Fruit fly (Drosophila melanogaster) whole organism, prepupa: ENCODE measurements around the gene CG33128.

Source experiments
- Blimp-1 ChIP-seq: fragments of 200-800 bp; sonication (Bioruptor generic); optimal IDR thresholded peaks from 3 replicates; lab custom pipeline; 2017; ENCODE audit warnings: missing biosample characterization, missing genetic modification characterization, mild to moderate bottlenecking, moderate library complexity, missing genetic modification reagents
- CG10669 ChIP-seq: fragments of 200-800 bp; sonication (Bioruptor generic); optimal IDR thresholded peaks from 3 replicates; lab custom pipeline; 2018; ENCODE audit warnings: missing biosample characterization, mild to moderate bottlenecking, missing genetic modification characterization, moderate library complexity
- CG11294 ChIP-seq: fragments of 200-800 bp; sonication (Bioruptor generic); IDR thresholded peaks from 2 replicates; pipeline ENCODE4 v1.3.6; 2022; ENCODE audit warnings: missing biosample characterization, missing genetic modification characterization
- CG11762 ChIP-seq: fragments of 200-800 bp; sonication (Bioruptor generic); optimal IDR thresholded peaks from 3 replicates; lab custom pipeline; 2016; ENCODE audit warnings: missing biosample characterization, missing genetic modification characterization; ENCODE audit not compliant: insufficient read depth
- CG11902 ChIP-seq: fragments of 200-800 bp; sonication (Bioruptor generic); optimal IDR thresholded peaks from 3 replicates; lab custom pipeline; 2016; ENCODE audit warnings: missing biosample characterization, missing genetic modification characterization
- CG1621 ChIP-seq: fragments of 200-800 bp; sonication (Bioruptor generic); optimal IDR thresholded peaks from 3 replicates; lab custom pipeline; 2018; ENCODE audit warnings: missing biosample characterization, mild to moderate bottlenecking, missing genetic modification characterization
- CG16779 ChIP-seq: fragments of 200-800 bp; sonication (Bioruptor generic); optimal IDR thresholded peaks from 3 replicates; lab custom pipeline; 2017; ENCODE audit warnings: missing biosample characterization, mild to moderate bottlenecking, missing genetic modification characterization
- CG3032 ChIP-seq: fragments of 200-800 bp; optimal IDR thresholded peaks from 2 replicates; lab custom pipeline; 2019; ENCODE audit warnings: missing biosample characterization, mild to moderate bottlenecking, missing genetic modification characterization, moderate library complexity
- CG31627 ChIP-seq: fragments of 200-800 bp; sonication (Bioruptor generic); optimal IDR thresholded peaks from 3 replicates; lab custom pipeline; 2016; ENCODE audit warnings: missing biosample characterization, missing genetic modification characterization
- CG32006 ChIP-seq: fragments of 200-800 bp; sonication (Bioruptor generic); optimal IDR thresholded peaks from 3 replicates; lab custom pipeline; 2017; ENCODE audit warnings: missing biosample characterization, mild to moderate bottlenecking, missing genetic modification characterization
- CG3919 ChIP-seq: fragments of 200-800 bp; sonication (Bioruptor generic); optimal IDR thresholded peaks from 3 replicates; lab custom pipeline; 2016; ENCODE audit warnings: missing biosample characterization, missing genetic modification characterization
- CG4318 ChIP-seq: fragments of 200-800 bp; sonication (Bioruptor generic); optimal IDR thresholded peaks from 3 replicates; lab custom pipeline; 2017; ENCODE audit warnings: missing biosample characterization, mild to moderate bottlenecking, missing genetic modification characterization
- CG6276 ChIP-seq: fragments of 200-800 bp; sonication (Bioruptor generic); optimal IDR thresholded peaks from 2 replicates; lab custom pipeline; 2017; ENCODE audit warnings: missing biosample characterization, mild to moderate bottlenecking, missing genetic modification characterization
- CG6792 ChIP-seq: fragments of 200-800 bp; sonication (Bioruptor generic); optimal IDR thresholded peaks from 3 replicates; lab custom pipeline; 2016; ENCODE audit warnings: missing biosample characterization, missing genetic modification characterization
- CG6808 ChIP-seq: fragments of 200-800 bp; sonication (Bioruptor generic); optimal IDR thresholded peaks from 3 replicates; lab custom pipeline; 2017; ENCODE audit warnings: missing biosample characterization, missing genetic modification characterization, mild to moderate bottlenecking, moderate library complexity, missing genetic modification reagents
- CG6854 ChIP-seq: fragments of 200-800 bp; sonication (Bioruptor generic); optimal IDR thresholded peaks from 2 replicates; lab custom pipeline; 2017; ENCODE audit warnings: missing biosample characterization, mild to moderate bottlenecking, missing genetic modification characterization
- CG7368 ChIP-seq: fragments of 200-800 bp; sonication (Bioruptor generic); optimal IDR thresholded peaks from 3 replicates; lab custom pipeline; 2016; ENCODE audit warnings: missing biosample characterization, missing genetic modification characterization
- CG8119 ChIP-seq: fragments of 200-800 bp; sonication (Bioruptor generic); IDR thresholded peaks from 3 replicates; pipeline ENCODE4 v1.3.6; 2022; ENCODE audit warnings: missing biosample characterization, missing genetic modification characterization
- CG8319 ChIP-seq: fragments of 200-800 bp; sonication (Bioruptor generic); optimal IDR thresholded peaks from 3 replicates; lab custom pipeline; 2016; ENCODE audit warnings: missing biosample characterization, missing genetic modification characterization
- CG8632 ChIP-seq: fragments of 200-800 bp; sonication (Bioruptor generic); optimal IDR thresholded peaks from 3 replicates; lab custom pipeline; 2016; ENCODE audit warnings: missing biosample characterization, missing genetic modification characterization
- CG9139 ChIP-seq: fragments of 200-800 bp; sonication (Bioruptor generic); optimal IDR thresholded peaks from 3 replicates; lab custom pipeline; 2017; ENCODE audit warnings: missing biosample characterization, mild to moderate bottlenecking, missing genetic modification characterization
- Eip75B ChIP-seq: fragments of 200-800 bp; sonication (Bioruptor generic); optimal IDR thresholded peaks from 3 replicates; lab custom pipeline; 2016; ENCODE audit warnings: missing biosample characterization, missing genetic modification characterization
- Eip78C ChIP-seq: fragments of 200-800 bp; sonication (Bioruptor generic); peaks from one replicate; lab custom pipeline; 2016; ENCODE audit warnings: missing biosample characterization, missing genetic modification characterization
- Ets21C ChIP-seq: fragments of 200-800 bp; sonication (Bioruptor generic); optimal IDR thresholded peaks from 3 replicates; lab custom pipeline; 2016; ENCODE audit warnings: missing biosample characterization, missing genetic modification characterization
- Ets96B ChIP-seq: fragments of 200-800 bp; optimal IDR thresholded peaks from 2 replicates; lab custom pipeline; 2019; ENCODE audit warnings: missing biosample characterization, mild to moderate bottlenecking, missing genetic modification characterization, moderate library complexity
- Gug ChIP-seq: fragments of 200-800 bp; sonication (Bioruptor generic); IDR thresholded peaks from 2 replicates; pipeline ENCODE4 v1.3.6; 2022; ENCODE audit warnings: missing biosample characterization, missing genetic modification characterization
- Hr38 ChIP-seq: sonication (Bioruptor generic); optimal IDR thresholded peaks from 2 replicates; lab custom pipeline; 2016; ENCODE audit warnings: missing biosample characterization, missing genetic modification characterization
- Hr39 ChIP-seq: fragments of 200-800 bp; sonication (Bioruptor generic); optimal IDR thresholded peaks from 2 replicates; lab custom pipeline; 2016; ENCODE audit warnings: missing biosample characterization, missing genetic modification characterization
- Hr4 ChIP-seq: fragments of 200-800 bp; sonication (Bioruptor generic); optimal IDR thresholded peaks from 3 replicates; lab custom pipeline; 2016; ENCODE audit warnings: missing biosample characterization, missing genetic modification characterization
- Met ChIP-seq: fragments of 200-800 bp; sonication (Bioruptor generic); optimal IDR thresholded peaks from 3 replicates; lab custom pipeline; 2016; ENCODE audit warnings: missing biosample characterization, missing genetic modification characterization
- OdsH ChIP-seq: fragments of 200-800 bp; sonication (Bioruptor generic); optimal IDR thresholded peaks from 3 replicates; lab custom pipeline; 2016; ENCODE audit warnings: missing biosample characterization, missing genetic modification characterization
- Sox102F ChIP-seq: fragments of 200-800 bp; sonication (Bioruptor generic); optimal IDR thresholded peaks from 2 replicates; lab custom pipeline; 2016; ENCODE audit warnings: missing biosample characterization, mild to moderate bottlenecking, missing genetic modification characterization
- Sox14 ChIP-seq: fragments of 200-800 bp; sonication (Bioruptor generic); optimal IDR thresholded peaks from 3 replicates; lab custom pipeline; 2016; ENCODE audit warnings: missing biosample characterization, missing genetic modification characterization
- Sox15 ChIP-seq: fragments of 200-800 bp; sonication (Bioruptor generic); optimal IDR thresholded peaks from 3 replicates; lab custom pipeline; 2016; ENCODE audit warnings: missing biosample characterization, missing genetic modification characterization
- achi ChIP-seq: fragments of 200-800 bp; sonication (Bioruptor generic); optimal IDR thresholded peaks from 3 replicates; lab custom pipeline; 2016; ENCODE audit warnings: missing biosample characterization, missing genetic modification characterization
- acj6 ChIP-seq: fragments of 200-800 bp; sonication (Bioruptor generic); optimal IDR thresholded peaks from 3 replicates; lab custom pipeline; 2016; ENCODE audit warnings: missing biosample characterization, missing genetic modification characterization
- dsx ChIP-seq: fragments of 200-800 bp; optimal IDR thresholded peaks from 3 replicates; lab custom pipeline; 2019; ENCODE audit warnings: missing biosample characterization, mild to moderate bottlenecking, missing genetic modification characterization, moderate library complexity; ENCODE audit not compliant: poor library complexity, severe bottlenecking
- eg ChIP-seq: fragments of 200-800 bp; sonication (Bioruptor generic); IDR thresholded peaks from 3 replicates; pipeline ENCODE4 v1.3.6; 2022; ENCODE audit warnings: missing biosample characterization, missing genetic modification characterization
- esn ChIP-seq: fragments of 200-800 bp; sonication (Bioruptor generic); optimal IDR thresholded peaks from 2 replicates; lab custom pipeline; 2016; ENCODE audit warnings: missing biosample characterization, mild to moderate bottlenecking, missing genetic modification characterization, moderate library complexity
- fd85E ChIP-seq: fragments of 200-800 bp; sonication (Bioruptor generic); optimal IDR thresholded peaks from 3 replicates; lab custom pipeline; 2016; ENCODE audit warnings: missing biosample characterization, missing genetic modification characterization
- fkh ChIP-seq: fragments of 200-800 bp; sonication (Bioruptor generic); optimal IDR thresholded peaks from 3 replicates; lab custom pipeline; 2017; ENCODE audit warnings: missing biosample characterization, mild to moderate bottlenecking, missing genetic modification characterization, moderate library complexity
- lz ChIP-seq: fragments of 200-800 bp; sonication (Bioruptor generic); optimal IDR thresholded peaks from 3 replicates; lab custom pipeline; 2016; ENCODE audit warnings: missing biosample characterization, missing genetic modification characterization
- net ChIP-seq: fragments of 200-800 bp; sonication (Bioruptor generic); optimal IDR thresholded peaks from 3 replicates; lab custom pipeline; 2016; ENCODE audit warnings: missing biosample characterization, missing genetic modification characterization
- salr ChIP-seq, 2 experiments: fragments of 200-800 bp; sonication (Bioruptor generic); optimal IDR thresholded peaks; 3 replicates each; lab custom pipeline; 2016 to 2018; ENCODE audit warnings: missing biosample characterization in 2 of 2, missing genetic modification characterization in 2 of 2, mild to moderate bottlenecking in 1 of 2
- spab ChIP-seq: fragments of 200-800 bp; sonication (Bioruptor generic); optimal IDR thresholded peaks from 2 replicates; lab custom pipeline; 2017; ENCODE audit warnings: missing biosample characterization, mild to moderate bottlenecking, missing genetic modification characterization, missing genetic modification reagents
- svp ChIP-seq: fragments of 200-800 bp; sonication (Bioruptor generic); peaks from one replicate; lab custom pipeline; 2016; ENCODE audit warnings: missing biosample characterization, missing genetic modification characterization
- vri ChIP-seq: fragments of 200-800 bp; sonication (Bioruptor generic); optimal IDR thresholded peaks from 3 replicates; lab custom pipeline; 2016; ENCODE audit warnings: missing biosample characterization, mild to moderate bottlenecking, missing genetic modification characterization

The CG33128 gene

dm6 chr2L:1456822-1457221, 37.0 kb upstream of the CG33128 start (continued):
- TF ChIP-seq spab (peak; percentile 28), Gug (GFP tag; lab: Robert Waterston, UW) (peak; percentile 60), dsx (GFP tag; lab: Kevin White, UChicago) (peak; percentile 57), CG3032 (tag; lab: Kevin White, UChicago) (peak; percentile 54), CG11294 (GFP tag; lab: Robert Waterston, UW) (peak; percentile 27; the same call in 1 of the 2 replicates), CG9139 (peak; percentile 57), net (GFP tag; lab: Kevin White, UChicago) (peak; percentile 0), CG11762 (GFP tag; lab: Kevin White, UChicago) (no peak), Hr4 (GFP tag; lab: Kevin White, UChicago) (peak; percentile 32), esn (GFP tag; lab: Kevin White, UChicago) (no peak), CG8319 (GFP tag; lab: Kevin White, UChicago) (no peak), CG10669 (GFP tag; lab: Kevin White, UChicago) (peak; percentile 59)

dm6 chr2L:1458584-1459203, 35.2 kb upstream of the CG33128 start:
- TF ChIP-seq Eip75B (GFP tag; lab: Kevin White, UChicago) (peak; percentile 24), Hr4 (GFP tag; lab: Kevin White, UChicago) (peak; percentile 46), CG11762 (GFP tag; lab: Kevin White, UChicago) (peak; percentile 38), svp (GFP tag; lab: Kevin White, UChicago) (peak; percentile 48), net (GFP tag; lab: Kevin White, UChicago) (peak; percentile 64), Gug (GFP tag; lab: Robert Waterston, UW) (peak; percentile 56), CG8632 (peak; percentile 29), Sox14 (GFP tag; lab: Kevin White, UChicago) (peak; percentile 74), Hr38 (no peak), Hr39 (GFP tag; lab: Kevin White, UChicago) (peak; percentile 47), spab (peak; percentile 75), CG6808 (GFP tag; lab: Kevin White, UChicago) (peak; percentile 51), CG8319 (GFP tag; lab: Kevin White, UChicago) (peak; percentile 42), OdsH (peak; percentile 70), CG7368 (GFP tag; lab: Kevin White, UChicago) (peak; percentile 48), acj6 (GFP tag; lab: Kevin White, UChicago) (peak; percentile 72), fkh (GFP tag; lab: Kevin White, UChicago) (no peak), CG3032 (tag; lab: Kevin White, UChicago) (peak; percentile 74), CG11902 (GFP tag; lab: Kevin White, UChicago) (peak; percentile 18), CG31627 (peak; percentile 43), CG4318 (GFP tag; lab: Kevin White, UChicago) (peak; percentile 50), Ets21C (GFP tag; lab: Kevin White, UChicago) (no peak), CG10669 (GFP tag; lab: Kevin White, UChicago) (peak; percentile 76), Eip78C (GFP tag; lab: Kevin White, UChicago) (peak; percentile 91), achi (peak; percentile 71), CG8119 (GFP tag; lab: Robert Waterston, UW) (peak; percentile 75), Blimp-1 (GFP tag; lab: Kevin White, UChicago) (no peak), CG6276 (GFP tag; lab: Kevin White, UChicago) (peak; percentile 35), CG6854 (no peak), eg (GFP tag; lab: Robert Waterston, UW) (peak; percentile 79), CG3919 (peak; percentile 74), Sox102F (GFP tag; lab: Kevin White, UChicago) (no peak), lz (GFP tag; lab: Kevin White, UChicago) (peak; percentile 42), CG1621 (tag; lab: Kevin White, UChicago) (peak; percentile 71), CG6792 (GFP tag; lab: Kevin White, UChicago) (peak; percentile 58), Ets96B (tag; lab: Kevin White, UChicago) (peak; percentile 80), Met (peak; percentile 30), CG32006 (peak; percentile 81), fd85E (GFP tag; lab: Kevin White, UChicago) (no peak), CG16779 (tag; lab: Kevin White, UChicago) (no peak), vri (GFP tag; lab: Kevin White, UChicago) (no peak), salr (GFP tag; optimal IDR thresholded peaks at IDR 0.05; lab: Kevin White, UChicago) (peak; percentile 55 to 65), esn (GFP tag; lab: Kevin White, UChicago) (peak; percentile 50), CG11294 (GFP tag; lab: Robert Waterston, UW) (peak; percentile 62), Sox15 (GFP tag; lab: Kevin White, UChicago) (peak; percentile 27)
